Fruit fly (Drosophila melanogaster): Measurements from ENCODE around the gene Prx6a.

Prx6a gene

dm6 chr2L:2885503-2886225 is 7.6 kb upstream of the Prx6a start, which contains the start of the genes NTPase and lilli (continued):
- TF ChIP-seq CG6813 (GFP tag; optimal IDR thresholded peaks at IDR 0.05) (peak; percentile 10), Hey (tag; optimal IDR thresholded peaks at IDR 0.05) (no peak), CG1647 (GFP tag; optimal IDR thresholded peaks at IDR 0.05) (peak; percentile 55), tin (GFP tag; optimal IDR thresholded peaks at IDR 0.05) (peak; percentile 63), ken (GFP tag; IDR thresholded peaks at IDR 0.05) (peak; percentile 78), H2.0 (GFP tag; IDR thresholded peaks at IDR 0.05) (peak; percentile 30), CG12219 (GFP tag; optimal IDR thresholded peaks at IDR 0.05) (no peak), zfh1 (GFP tag; IDR thresholded peaks at IDR 0.05) (peak; percentile 71), Sin3A (optimal IDR thresholded peaks at IDR 0.05) (peak; percentile 92), tup (GFP tag; optimal IDR thresholded peaks at IDR 0.05) (peak; percentile 61), Asciz (GFP tag; optimal IDR thresholded peaks at IDR 0.05) (no peak), CG4854 (GFP tag; optimal IDR thresholded peaks at IDR 0.05) (peak; percentile 72), ind (GFP tag; optimal IDR thresholded peaks at IDR 0.05) (peak; percentile 79), Elba2 (GFP tag; optimal IDR thresholded peaks at IDR 0.05) (peak; percentile 18), dmrt99B (tag; optimal IDR thresholded peaks at IDR 0.05) (no peak), Dip3 (GFP tag; optimal IDR thresholded peaks at IDR 0.05) (peak; percentile 66), lilli (GFP tag; optimal IDR thresholded peaks at IDR 0.05) (peak; percentile 95), z (GFP tag; IDR thresholded peaks at IDR 0.05) (peak; percentile 73; the same call in 1 of the 3 replicates), E2f2 (GFP tag; IDR thresholded peaks at IDR 0.05) (no peak; the same call in none of the 2 replicates), knrl (GFP tag; IDR thresholded peaks at IDR 0.05; ENCODE audit: partially characterized antibody) (peak; percentile 92), CG30431 (GFP tag; optimal IDR thresholded peaks at IDR 0.05) (peak; percentile 30), Dbx (GFP tag; IDR thresholded peaks at IDR 0.05) (peak; percentile 76), Spps (tag; optimal IDR thresholded peaks at IDR 0.05) (peak; percentile 1), CG32767 (GFP tag; IDR thresholded peaks at IDR 0.05) (peak; percentile 28; the same call in 1 of the 2 replicates), sim (GFP tag; IDR thresholded peaks at IDR 0.05) (peak; percentile 65; the same call in 1 of the 2 replicates), ap (GFP tag; IDR thresholded peaks at IDR 0.05) (peak; percentile 31; the same call in 1 of the 2 replicates), eve (GFP tag; optimal IDR thresholded peaks at IDR 0.05) (peak in 1 of 2 experiments; percentile 29), Drgx (GFP tag; IDR thresholded peaks at IDR 0.05) (no peak), lmd (GFP tag; IDR thresholded peaks at IDR 0.05) (peak; percentile 40; the same call in 1 of the 2 replicates), Sry-β (GFP tag; optimal IDR thresholded peaks at IDR 0.05) (no peak), Bdp1 (GFP tag; optimal IDR thresholded peaks at IDR 0.05) (peak; percentile 48), lov (optimal IDR thresholded peaks at IDR 0.05) (no peak), lov (GFP tag; IDR thresholded peaks at IDR 0.05) (0 out of 3 replicates have a peak, but pooled peaks have one; percentile 11), zen2 (GFP tag; IDR thresholded peaks at IDR 0.05; ENCODE audit: partially characterized antibody) (peak; percentile 94), Atf-2 (GFP tag; optimal IDR thresholded peaks at IDR 0.05) (peak; percentile 48), Xrp1 (GFP tag; IDR thresholded peaks at IDR 0.05) (peak; percentile 68; the same call in 1 of the 2 replicates), Max (GFP tag; optimal IDR thresholded peaks at IDR 0.05) (peak; percentile 53), Vsx1 (GFP tag; optimal IDR thresholded peaks at IDR 0.05) (no peak), vnd (GFP tag; IDR thresholded peaks at IDR 0.05; ENCODE audit: partially characterized antibody) (peak; percentile 90), Nf-YB (GFP tag; optimal IDR thresholded peaks at IDR 0.05) (no peak), Antp (GFP tag; optimal IDR thresholded peaks at IDR 0.05) (peak; percentile 85), CG34422 (GFP tag; IDR thresholded peaks at IDR 0.05) (peak; percentile 73; the same call in 2 of the 3 replicates), Oaz (GFP tag; IDR thresholded peaks at IDR 0.05) (0 out of 2 replicates have a peak, but pooled peaks have one; percentile 28), CG14014 (GFP tag; IDR thresholded peaks at IDR 0.05) (peak; percentile 44; the same call in 1 of the 2 replicates), Bteb2 (GFP tag; optimal IDR thresholded peaks at IDR 0.05) (peak; percentile 57), CG2202 (tag; optimal IDR thresholded peaks at IDR 0.05) (no peak), CG9215 (GFP tag; IDR thresholded peaks at IDR 0.05) (no peak), lola (GFP tag; optimal IDR thresholded peaks at IDR 0.05) (peak in 1 of 3 experiments; percentile 45), trh (GFP tag; optimal IDR thresholded peaks at IDR 0.05) (peak; percentile 41)
